Worm (Caenorhabditis elegans): ENCODE data around the gene prx-5.

ce11 chrII:8695783-8696182 is 8.8 kb upstream of the prx-5 start, which contains the start of gene C34C6.10:
- no peak for TF ChIP-seq him-1 (tag; optimal IDR thresholded peaks at IDR 0.05)
- TF ChIP-seq dao-5 (tag; optimal IDR thresholded peaks at IDR 0.05): no peak
